Worm (Caenorhabditis elegans): ENCODE data around the gene aakg-5.
"Not testable (repeated sequence)": the region's sequence is repeated elsewhere in the genome, so short reads cannot be mapped to it uniquely, and the experiment has no call there.

ce11 chrII:10006266-10006665 is 31.3 kb upstream of the aakg-5 start, which contains the start of gene ZK892.4:
- not testable (repeated sequence) for TF ChIP-seq him-1, W03F9.2, dao-5 (tag; optimal IDR thresholded peaks at IDR 0.05)

All from whole organism, L4/young adult.